Fruit fly (Drosophila melanogaster): ENCODE results near the gene CG10700.

CG10700 gene

dm6 chr2L:19057799-19058198 lies 21.0 kb downstream of the CG10700 start:
- no peak for TF ChIP-seq CG17801 (GFP tag; optimal IDR thresholded peaks at IDR 0.05; ENCODE audit: partially characterized antibody)

- TF ChIP-seq CG17801 (GFP tag; optimal IDR thresholded peaks at IDR 0.05; ENCODE audit: partially characterized antibody), result no peak
Measured at dm6 chr2L:19054516-19054887, 24.3 kb downstream of the CG10700 start.

dm6 chr2L:19053860-19054515 lies 24.8 kb downstream of the CG10700 start, which contains the start of gene CG10492:
CG10492 (plus strand) TSS chr2L:19054078.
- no peak for TF ChIP-seq CG17801 (GFP tag; optimal IDR thresholded peaks at IDR 0.05; ENCODE audit: partially characterized antibody)

dm6 chr2L:19051534-19052100 lies 27.2 kb downstream of the CG10700 start, which contains the start of gene Rpn3:
Rpn3 (plus strand) TSS chr2L:19051790.
- peak; percentile 84 for TF ChIP-seq CG17801 (GFP tag; optimal IDR thresholded peaks at IDR 0.05; ENCODE audit: partially characterized antibody)

- peak; percentile 26 for TF ChIP-seq CG17801 (GFP tag; optimal IDR thresholded peaks at IDR 0.05; ENCODE audit: partially characterized antibody)
Measured at dm6 chr2L:19048912-19049311, 29.9 kb downstream of the CG10700 start, which contains the start of gene CG10470. CG10470 (plus strand) TSS chr2L:19049076.

- peak; percentile 83 for TF ChIP-seq CG17801 (GFP tag; optimal IDR thresholded peaks at IDR 0.05; ENCODE audit: partially characterized antibody)
Measured at dm6 chr2L:19045111-19045560, 33.7 kb downstream of the CG10700 start, which contains the start of the genes Ttc19 and Acn. Ttc19 (minus strand) TSS chr2L:19045148. Acn (plus strand) TSS chr2L:19045355.

- peak; percentile 2 for TF ChIP-seq CG17801 (GFP tag; optimal IDR thresholded peaks at IDR 0.05; ENCODE audit: partially characterized antibody)
Measured at dm6 chr2L:19041590-19041989, 37.2 kb downstream of the CG10700 start, which contains the start of gene Catsup. Catsup (plus strand) TSS chr2L:19041862.

- TF ChIP-seq CG17801 (GFP tag; optimal IDR thresholded peaks at IDR 0.05; ENCODE audit: partially characterized antibody), result no peak
Measured at dm6 chr2L:19037455-19037854, 41.4 kb downstream of the CG10700 start.

dm6 chr2L:19037011-19037410 lies 41.8 kb downstream of the CG10700 start:
- no peak for TF ChIP-seq CG17801 (GFP tag; optimal IDR thresholded peaks at IDR 0.05; ENCODE audit: partially characterized antibody)

- TF ChIP-seq CG17801 (GFP tag; optimal IDR thresholded peaks at IDR 0.05; ENCODE audit: partially characterized antibody), result no peak
Measured at dm6 chr2L:19036105-19036714, 42.6 kb downstream of the CG10700 start.

dm6 chr2L:19035013-19035412 lies 43.8 kb downstream of the CG10700 start:
- TF ChIP-seq CG17801 (GFP tag; optimal IDR thresholded peaks at IDR 0.05; ENCODE audit: partially characterized antibody), result no peak

dm6 chr2L:19034213-19034929 lies 44.5 kb downstream of the CG10700 start, which contains the start of the genes mib2 and CG31800:
mib2 (plus strand) TSS chr2L:19034444.
CG31800 (minus strand) TSS chr2L:19034576.
- TF ChIP-seq CG17801 (GFP tag; optimal IDR thresholded peaks at IDR 0.05; ENCODE audit: partially characterized antibody), result peak; percentile 11

- peak; percentile 32 for TF ChIP-seq CG17801 (GFP tag; optimal IDR thresholded peaks at IDR 0.05; ENCODE audit: partially characterized antibody)
Measured at dm6 chr2L:19033288-19033687, 45.5 kb downstream of the CG10700 start, which contains the start of gene hook. hook (minus strand) TSS chr2L:19033498.

Measured in ovary, adult (tissue).